Fruit fly (Drosophila melanogaster): ENCODE data around the gene mtgo.
A peak's percentile ranks its signal among the peaks of the same experiment; 100 is the strongest.

The mtgo gene

DNA sequence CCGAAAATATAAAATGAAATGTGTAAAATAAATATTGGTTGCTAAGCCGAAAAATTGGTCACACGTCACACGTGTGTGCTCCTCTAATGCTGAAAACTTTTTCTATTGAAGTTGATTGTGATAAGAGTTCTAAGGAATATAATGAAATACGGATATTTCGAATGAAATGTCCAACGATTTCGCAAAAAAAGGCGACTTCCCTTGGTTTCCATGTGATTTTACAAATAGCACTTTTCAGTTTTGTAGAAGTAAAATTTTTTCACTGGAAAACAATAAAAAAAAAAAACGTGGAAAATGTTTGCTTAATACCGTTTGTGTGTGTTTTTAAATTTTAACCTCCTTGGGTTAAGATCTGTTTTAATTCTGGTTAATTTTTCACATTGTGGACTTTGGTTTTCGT, 18.2 kb upstream of the mtgo start (continued):
- TF ChIP-seq CG30403 (GFP tag; optimal IDR thresholded peaks at IDR 0.05) (peak; percentile 0), CG3281 (GFP tag; optimal IDR thresholded peaks at IDR 0.05) (peak; percentile 7), Xrp1 (GFP tag; IDR thresholded peaks at IDR 0.05) (no peak), HHEX (GFP tag; optimal IDR thresholded peaks at IDR 0.05) (no peak), Ravus (GFP tag; IDR thresholded peaks at IDR 0.05) (no peak), CkIIα-i1 (GFP tag; IDR thresholded peaks at IDR 0.05) (no peak), CG8924 (tag; optimal IDR thresholded peaks at IDR 0.05) (no peak), CG12104 (GFP tag; optimal IDR thresholded peaks at IDR 0.05) (peak; percentile 8), CHES-1-like (GFP tag; optimal IDR thresholded peaks at IDR 0.05) (no peak), Nf-YB (GFP tag; optimal IDR thresholded peaks at IDR 0.05) (no peak), gem (tag; optimal IDR thresholded peaks at IDR 0.05) (no peak), bsh (GFP tag; optimal IDR thresholded peaks at IDR 0.05) (no peak), Neu2 (GFP tag; optimal IDR thresholded peaks at IDR 0.05; ENCODE audit: borderline replicate concordance) (no peak), CG11093 (GFP tag; IDR thresholded peaks at IDR 0.05) (no peak), CG14710 (tag; optimal IDR thresholded peaks at IDR 0.05) (no peak), CG7786 (GFP tag; optimal IDR thresholded peaks at IDR 0.05) (no peak), peb (GFP tag; IDR thresholded peaks at IDR 0.05) (no peak), CG18599 (GFP tag; optimal IDR thresholded peaks at IDR 0.05) (peak; percentile 47), HmgD (GFP tag; optimal IDR thresholded peaks at IDR 0.05) (no peak), CG7556 (GFP tag; optimal IDR thresholded peaks at IDR 0.05) (peak; percentile 5), insv (GFP tag; optimal IDR thresholded peaks at IDR 0.05) (no peak), wdn (GFP tag; IDR thresholded peaks at IDR 0.05) (no peak), CG15073 (GFP tag; optimal IDR thresholded peaks at IDR 0.05) (no peak), CG17568 (GFP tag; optimal IDR thresholded peaks at IDR 0.05) (peak; percentile 7), grau (tag; optimal IDR thresholded peaks at IDR 0.05) (no peak), CG12391 (tag; optimal IDR thresholded peaks at IDR 0.05) (no peak), fd102C (GFP tag; optimal IDR thresholded peaks at IDR 0.05) (no peak), CG7357 (GFP tag; IDR thresholded peaks at IDR 0.05) (no peak), eve (GFP tag; optimal IDR thresholded peaks at IDR 0.05) (peak in 1 of 2 experiments; percentile 74), CG2120 (GFP tag; optimal IDR thresholded peaks at IDR 0.05) (peak; percentile 7), CG10366 (GFP tag; IDR thresholded peaks at IDR 0.05) (no peak), CG17361 (GFP tag; IDR thresholded peaks at IDR 0.05) (no peak), otp (GFP tag; IDR thresholded peaks at IDR 0.05) (no peak), dpn (GFP tag; optimal IDR thresholded peaks at IDR 0.05) (no peak), tup (GFP tag; optimal IDR thresholded peaks at IDR 0.05) (no peak), scrt (GFP tag; optimal IDR thresholded peaks at IDR 0.05) (peak; percentile 16), B-H2 (GFP tag; optimal IDR thresholded peaks at IDR 0.05) (no peak), CG9609 (GFP tag; optimal IDR thresholded peaks at IDR 0.05) (no peak), Sox100B (GFP tag; optimal IDR thresholded peaks at IDR 0.05) (peak; percentile 43), Rx (GFP tag; IDR thresholded peaks at IDR 0.05) (no peak), wek (GFP tag; optimal IDR thresholded peaks at IDR 0.05) (no peak), CG6765 (GFP tag; optimal IDR thresholded peaks at IDR 0.05) (peak; percentile 35), CG2116 (GFP tag; optimal IDR thresholded peaks at IDR 0.05) (no peak), CG7839 (tag; optimal IDR thresholded peaks at IDR 0.05) (no peak), esg (GFP tag; conservative IDR thresholded peaks at IDR 0.05) (no peak), Med (GFP tag) (no peak), CG30431 (GFP tag; optimal IDR thresholded peaks at IDR 0.05) (no peak), Ets97D (GFP tag; optimal IDR thresholded peaks at IDR 0.05) (no peak), en (GFP tag; optimal IDR thresholded peaks at IDR 0.05) (no peak), lmd (GFP tag; IDR thresholded peaks at IDR 0.05) (no peak), pan (optimal IDR thresholded peaks at IDR 0.05) (no peak), pan (GFP tag; optimal IDR thresholded peaks at IDR 0.05 in 1 of 2, IDR thresholded peaks at IDR 0.05 in 1 of 2) (no peak)

All from whole organism, embryonic.